Worm (Caenorhabditis elegans): Measurements from ENCODE around the gene C48B4.7.

DNA sequence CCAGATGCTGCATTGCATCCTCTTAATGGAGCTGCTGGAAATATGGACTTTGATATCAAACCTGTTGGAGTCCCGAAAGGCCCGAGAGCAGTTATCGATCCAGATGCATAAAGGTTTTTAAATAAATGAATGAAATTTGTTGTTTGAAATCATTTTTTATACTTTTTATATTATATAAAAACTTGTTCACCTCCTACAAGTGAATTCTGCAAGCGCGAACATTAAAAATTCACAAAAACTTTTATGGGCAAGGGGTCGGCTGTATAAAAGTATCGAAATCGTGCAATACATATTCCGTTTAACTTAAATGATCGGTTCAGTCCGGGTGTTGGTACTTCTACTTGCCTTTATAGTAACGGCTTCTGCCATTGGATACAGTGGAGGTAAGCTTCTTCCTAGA lies 38.9 kb upstream of the C48B4.7 start, which contains the start of gene F58A4.1:
- TF ChIP-seq nhr-11 (tag; optimal IDR thresholded peaks at IDR 0.05), result no peak
- no peak for TF ChIP-seq ztf-16 (tag; optimal IDR thresholded peaks at IDR 0.05)
- no peak for TF ChIP-seq fax-1 (tag; optimal IDR thresholded peaks at IDR 0.05)
- no peak for TF ChIP-seq pat-9 (tag; optimal IDR thresholded peaks at IDR 0.05)
- no peak for TF ChIP-seq fkh-10 (GFP tag; optimal IDR thresholded peaks at IDR 0.05)

Data from whole organism, late embryonic.